Fruit fly (Drosophila melanogaster): ENCODE data around the gene CG1801.

Gene CG1801

dm6 chrX:21351210-21351824 is 34.0 kb upstream of the CG1801 start:
- TF ChIP-seq Ets98B (GFP tag; IDR thresholded peaks at IDR 0.05) (no peak), CG15710 (tag; optimal IDR thresholded peaks at IDR 0.05) (no peak), CG8159 (tag; optimal IDR thresholded peaks at IDR 0.05) (no peak), gl (tag; optimal IDR thresholded peaks at IDR 0.05) (no peak), CG9948 (tag; optimal IDR thresholded peaks at IDR 0.05) (no peak), rn (GFP tag; IDR thresholded peaks at IDR 0.05) (no peak), CG12605 (GFP tag; IDR thresholded peaks at IDR 0.05) (no peak), Pif1B (GFP tag; optimal IDR thresholded peaks at IDR 0.05) (no peak), CG34367 (tag; optimal IDR thresholded peaks at IDR 0.05) (no peak), Pif1A (GFP tag; optimal IDR thresholded peaks at IDR 0.05) (no peak), CG10348 (GFP tag; IDR thresholded peaks at IDR 0.05) (no peak), CG17806 (tag; optimal IDR thresholded peaks at IDR 0.05) (no peak), CG8301 (tag; optimal IDR thresholded peaks at IDR 0.05) (no peak), fd96Ca (GFP tag; IDR thresholded peaks at IDR 0.05) (no peak), Snoo (tag; optimal IDR thresholded peaks at IDR 0.05) (no peak), CG13204 (GFP tag; optimal IDR thresholded peaks at IDR 0.05) (no peak)

dm6 chrX:21349800-21350309 is 32.5 kb upstream of the CG1801 start, which contains the start of the genes peng and sol:
peng (minus strand) TSS chrX:21349843.
sol (plus strand) TSS chrX:21350280.
- TF ChIP-seq fd96Ca (GFP tag; IDR thresholded peaks at IDR 0.05) (peak; percentile 45; the same call in 2 of the 3 replicates), CG13204 (GFP tag; optimal IDR thresholded peaks at IDR 0.05) (no peak), Ets98B (GFP tag; IDR thresholded peaks at IDR 0.05) (peak; percentile 23; the same call in 1 of the 2 replicates), Pif1A (GFP tag; optimal IDR thresholded peaks at IDR 0.05) (no peak), CG10348 (GFP tag; IDR thresholded peaks at IDR 0.05) (0 out of 2 replicates have a peak, but pooled peaks have one; percentile 13), Pif1B (GFP tag; optimal IDR thresholded peaks at IDR 0.05) (peak; percentile 55), D1 (tag; optimal IDR thresholded peaks at IDR 0.05) (no peak), EcR (GFP tag; optimal IDR thresholded peaks at IDR 0.05) (peak; percentile 30), CG15710 (tag; optimal IDR thresholded peaks at IDR 0.05) (peak; percentile 62), CG14655 (GFP tag; optimal IDR thresholded peaks at IDR 0.05) (no peak), CG8159 (tag; optimal IDR thresholded peaks at IDR 0.05) (peak; percentile 68), CG8301 (tag; optimal IDR thresholded peaks at IDR 0.05) (peak; percentile 57), CG17806 (tag; optimal IDR thresholded peaks at IDR 0.05) (peak; percentile 54), CG32121 (GFP tag; IDR thresholded peaks at IDR 0.05) (no peak; the same call in 1 of the 2 replicates), CG34367 (tag; optimal IDR thresholded peaks at IDR 0.05) (peak; percentile 63), Snoo (tag; optimal IDR thresholded peaks at IDR 0.05) (peak; percentile 70), CG9948 (tag; optimal IDR thresholded peaks at IDR 0.05) (peak; percentile 54), rn (GFP tag; IDR thresholded peaks at IDR 0.05) (no peak), CG12605 (GFP tag; IDR thresholded peaks at IDR 0.05) (no peak), CG4496 (GFP tag; IDR thresholded peaks at IDR 0.05) (peak; percentile 65; the same call in 2 of the 3 replicates), gl (tag; optimal IDR thresholded peaks at IDR 0.05) (no peak)

dm6 chrX:21345036-21345500 is 27.7 kb upstream of the CG1801 start, which contains the start of gene dod:
dod (plus strand) TSS chrX:21345358.
- TF ChIP-seq gl (tag; optimal IDR thresholded peaks at IDR 0.05): no peak
- peak; percentile 36 for TF ChIP-seq Snoo (tag; optimal IDR thresholded peaks at IDR 0.05)
- no peak for TF ChIP-seq CG10348 (GFP tag; IDR thresholded peaks at IDR 0.05)
- TF ChIP-seq CG14655 (GFP tag; optimal IDR thresholded peaks at IDR 0.05): no peak
- no peak for TF ChIP-seq Pif1A (GFP tag; optimal IDR thresholded peaks at IDR 0.05)
- TF ChIP-seq D1 (tag; optimal IDR thresholded peaks at IDR 0.05): no peak
- peak; percentile 40 for TF ChIP-seq CG9948 (tag; optimal IDR thresholded peaks at IDR 0.05)
- peak; percentile 47 for TF ChIP-seq CG8301 (tag; optimal IDR thresholded peaks at IDR 0.05)
- peak; percentile 39 for TF ChIP-seq CG8159 (tag; optimal IDR thresholded peaks at IDR 0.05)
- peak; percentile 54 for TF ChIP-seq Pif1B (GFP tag; optimal IDR thresholded peaks at IDR 0.05)
- TF ChIP-seq CG13204 (GFP tag; optimal IDR thresholded peaks at IDR 0.05): no peak
- TF ChIP-seq CG17806 (tag; optimal IDR thresholded peaks at IDR 0.05): peak; percentile 51
- peak; percentile 36 for TF ChIP-seq CG15710 (tag; optimal IDR thresholded peaks at IDR 0.05)
- no peak for TF ChIP-seq CG32121 (GFP tag; IDR thresholded peaks at IDR 0.05)
- TF ChIP-seq Ets98B (GFP tag; IDR thresholded peaks at IDR 0.05): peak; percentile 63; the same call in 1 of the 2 replicates
- TF ChIP-seq CG34367 (tag; optimal IDR thresholded peaks at IDR 0.05): peak; percentile 36
- 0 out of 3 replicates have a peak, but pooled peaks have one; percentile 8 for TF ChIP-seq fd96Ca (GFP tag; IDR thresholded peaks at IDR 0.05)
- no peak for TF ChIP-seq EcR (GFP tag; optimal IDR thresholded peaks at IDR 0.05)
- peak; percentile 71 for TF ChIP-seq CG4496 (GFP tag; IDR thresholded peaks at IDR 0.05)
- no peak for TF ChIP-seq rn (GFP tag; IDR thresholded peaks at IDR 0.05)
- TF ChIP-seq CG12605 (GFP tag; IDR thresholded peaks at IDR 0.05): 0 out of 2 replicates have a peak, but pooled peaks have one; percentile 10

dm6 chrX:21339476-21339931 is 22.2 kb upstream of the CG1801 start, which contains the start of the genes tty and fliI:
tty (minus strand) TSS chrX:21339676.
fliI (plus strand) TSS chrX:21339741.
- TF ChIP-seq CG12605 (GFP tag; IDR thresholded peaks at IDR 0.05) (peak; percentile 94), fd96Ca (GFP tag; IDR thresholded peaks at IDR 0.05) (peak; percentile 97), rn (GFP tag; IDR thresholded peaks at IDR 0.05) (peak; percentile 87), CG14655 (GFP tag; optimal IDR thresholded peaks at IDR 0.05) (peak; percentile 89), CG9948 (tag; optimal IDR thresholded peaks at IDR 0.05) (peak; percentile 73), CG15710 (tag; optimal IDR thresholded peaks at IDR 0.05) (peak; percentile 87), CG8159 (tag; optimal IDR thresholded peaks at IDR 0.05) (peak; percentile 85), CG34367 (tag; optimal IDR thresholded peaks at IDR 0.05) (peak; percentile 91), CG4496 (GFP tag; IDR thresholded peaks at IDR 0.05) (peak; percentile 97), Snoo (tag; optimal IDR thresholded peaks at IDR 0.05) (peak; percentile 74), Pif1A (GFP tag; optimal IDR thresholded peaks at IDR 0.05) (peak; percentile 91), gl (tag; optimal IDR thresholded peaks at IDR 0.05) (peak; percentile 96), CG8301 (tag; optimal IDR thresholded peaks at IDR 0.05) (peak; percentile 83), Pif1B (GFP tag; optimal IDR thresholded peaks at IDR 0.05) (peak; percentile 87), D1 (tag; optimal IDR thresholded peaks at IDR 0.05) (no peak), CG17806 (tag; optimal IDR thresholded peaks at IDR 0.05) (peak; percentile 80), CG32121 (GFP tag; IDR thresholded peaks at IDR 0.05) (peak; percentile 94), EcR (GFP tag; optimal IDR thresholded peaks at IDR 0.05) (peak; percentile 53), Ets98B (GFP tag; IDR thresholded peaks at IDR 0.05) (peak; percentile 94), CG10348 (GFP tag; IDR thresholded peaks at IDR 0.05) (peak; percentile 81; the same call in 1 of the 2 replicates), CG13204 (GFP tag; optimal IDR thresholded peaks at IDR 0.05) (peak; percentile 92)

Measured in whole organism, pupa.